Worm (Caenorhabditis elegans) whole organism, L2 larva: ENCODE measurements around the gene srpa-72.

Source experiments
- blmp-1 ChIP-seq: sonication (generic microtip); optimal IDR thresholded peaks from 2 replicates; lab custom pipeline; 2017; ENCODE audit warnings: missing genetic modification characterization, mild to moderate bottlenecking, missing compliant biosample characterization, antibody characterized with exemption, moderate library complexity; ENCODE audit not compliant: insufficient read depth
- elt-3 ChIP-seq: sonication (generic microtip); optimal IDR thresholded peaks from 2 replicates; lab custom pipeline; 2017; ENCODE audit warnings: missing biosample characterization, missing genetic modification characterization
- nhr-237 ChIP-seq: fragments of 150-350 bp; optimal IDR thresholded peaks from 2 replicates; lab custom pipeline; 2014; ENCODE audit warnings: missing biosample characterization, missing genetic modification characterization
- skn-1 ChIP-seq: sonication (generic microtip); optimal IDR thresholded peaks from 2 replicates; lab custom pipeline; 2017; ENCODE audit warnings: missing biosample characterization, missing genetic modification characterization
- ztf-11 ChIP-seq: sonication (generic microtip); optimal IDR thresholded peaks from 2 replicates; lab custom pipeline; 2017; ENCODE audit warnings: missing biosample characterization, missing genetic modification characterization

- no peak for TF ChIP-seq elt-3 (tag; lab: Kevin White, UChicago)
- TF ChIP-seq ztf-11 (tag; lab: Kevin White, UChicago), result no peak
- TF ChIP-seq nhr-237, result no peak
- no peak for TF ChIP-seq skn-1
- TF ChIP-seq blmp-1 (tag; lab: Kevin White, UChicago), result no peak
These were observed 28.8 kb upstream of the srpa-72 start, which contains the start of gene fbxb-107 for ce11 chrII:2758476-2758875.
